Worm (Caenorhabditis elegans): ENCODE measurements around the gene fil-1.
"Not testable (repeated sequence)": the region's sequence is repeated elsewhere in the genome, so short reads cannot be mapped to it uniquely, and the experiment has no call there.

Gene fil-1

DNA sequence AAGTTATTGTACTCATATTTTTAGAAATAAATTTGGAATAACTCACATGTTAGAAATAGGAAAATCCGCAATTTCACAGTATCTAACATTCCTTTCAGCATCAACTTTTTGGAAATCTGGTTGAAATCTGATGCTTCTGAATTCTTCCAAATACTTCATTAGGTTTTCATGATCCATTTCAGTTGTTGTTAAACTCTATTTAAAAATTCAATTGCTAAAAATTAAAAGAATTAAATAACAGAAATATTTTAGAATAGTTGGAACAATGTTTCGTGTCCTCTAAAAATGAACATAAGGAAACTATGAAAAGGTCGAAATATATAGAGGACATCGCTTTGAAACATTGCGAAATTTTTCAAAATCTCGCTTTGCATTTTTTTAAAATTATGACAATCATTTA is 37.7 kb downstream of the fil-1 start, which contains the start of gene cng-1:
Gene cng-1, minus strand, starts transcription at position 101 of the 400 bp plus-strand sequence.
- TF ChIP-seq ceh-16, unc-39, aly-2 (tag; optimal IDR thresholded peaks at IDR 0.05): not testable (repeated sequence)

DNA sequence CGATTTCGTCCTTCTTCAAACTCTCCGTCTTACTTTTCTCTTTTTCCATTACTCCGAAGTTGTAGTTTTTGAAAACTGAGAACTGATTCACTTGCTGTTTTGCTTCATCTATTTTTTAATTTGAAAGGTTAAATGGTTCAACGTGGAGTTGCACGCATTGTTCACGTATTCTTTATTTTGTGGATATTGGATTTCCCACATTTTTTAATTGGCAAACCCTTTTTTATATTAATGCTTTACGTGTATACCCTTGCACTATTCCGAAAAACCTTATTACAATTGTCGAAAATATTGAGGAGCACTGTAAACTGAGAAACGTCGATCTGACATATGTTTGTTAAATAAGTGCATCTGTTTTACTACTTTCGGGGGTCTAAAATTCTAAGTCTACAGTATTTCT is 43.1 kb downstream of the fil-1 start, which contains the start of gene melo-3:
Gene melo-3, minus strand, starts transcription at position 101 of the 400 bp plus-strand sequence.
- TF ChIP-seq sma-3 (GFP tag; optimal IDR thresholded peaks at IDR 0.05); nhr-6 (tag; optimal IDR thresholded peaks at IDR 0.05); sem-4 (tag; optimal IDR thresholded peaks at IDR 0.05): not testable (repeated sequence)

Measured in whole organism, L2 larva.